Worm (Caenorhabditis elegans) whole organism, L3 larva: ENCODE measurements around the gene F10A3.12.

ENCODE experiments used
- ZK546.5 ChIP-seq: sonication (generic microtip); optimal IDR thresholded peaks from 2 replicates; lab custom pipeline; 2017; ENCODE audit warnings: missing biosample characterization, missing genetic modification characterization
- aly-2 ChIP-seq: fragments of 150-350 bp; optimal IDR thresholded peaks from 2 replicates; lab custom pipeline; 2014; ENCODE audit warnings: missing biosample characterization, missing genetic modification characterization
- ceh-16 ChIP-seq: sonication (generic microtip); optimal IDR thresholded peaks from 2 replicates; lab custom pipeline; 2017; ENCODE audit warnings: missing biosample characterization, missing genetic modification characterization
- ceh-28 ChIP-seq: fragments of 150-350 bp; optimal IDR thresholded peaks from 2 replicates; lab custom pipeline; 2014; ENCODE audit warnings: missing biosample characterization, missing genetic modification reagents, missing genetic modification characterization
- ceh-9 ChIP-seq: sonication (generic microtip); optimal IDR thresholded peaks from 2 replicates; lab custom pipeline; 2018; ENCODE audit warnings: missing biosample characterization, missing genetic modification characterization
- daf-12 ChIP-seq: fragments of 150-350 bp; optimal IDR thresholded peaks from 2 replicates; lab custom pipeline; 2014; ENCODE audit warnings: missing biosample characterization, missing genetic modification reagents, missing genetic modification characterization
- elt-1 ChIP-seq: fragments of 150-350 bp; optimal IDR thresholded peaks from 2 replicates; lab custom pipeline; 2014; ENCODE audit warnings: missing biosample characterization, missing genetic modification characterization
- elt-3 ChIP-seq, 3 experiments: fragments of 150-350 bp in 1 of 3; sonication (generic microtip) in 2 of 3; optimal IDR thresholded peaks; 2 replicates in 2 of 3; 4 replicates in 1 of 3; lab custom pipeline; 2014 to 2017; ENCODE audit warnings: missing biosample characterization in 3 of 3, missing genetic modification characterization in 3 of 3
- eor-1 ChIP-seq, 2 experiments: fragments of 150-350 bp; optimal IDR thresholded peaks; 2 replicates each; lab custom pipeline; 2014 to 2018; ENCODE audit warnings: missing biosample characterization in 2 of 2, missing genetic modification characterization in 2 of 2
- fos-1 ChIP-seq: fragments of 150-350 bp; optimal IDR thresholded peaks from 2 replicates; lab custom pipeline; 2014; ENCODE audit warnings: missing biosample characterization, missing genetic modification characterization
- hmg-11 ChIP-seq: sonication (generic microtip); optimal IDR thresholded peaks from 2 replicates; lab custom pipeline; 2016; ENCODE audit warnings: missing genetic modification characterization, missing compliant biosample characterization
- jun-1 ChIP-seq: fragments of 150-350 bp; optimal IDR thresholded peaks from 2 replicates; lab custom pipeline; 2014; ENCODE audit warnings: missing biosample characterization, missing genetic modification reagents, missing genetic modification characterization
- lin-15B ChIP-seq: fragments of 150-350 bp; optimal IDR thresholded peaks from 2 replicates; lab custom pipeline; 2014; ENCODE audit warnings: missing biosample characterization, missing genetic modification characterization
- lin-39 ChIP-seq: fragments of 150-350 bp; optimal IDR thresholded peaks from 2 replicates; lab custom pipeline; 2018; ENCODE audit warnings: missing biosample characterization, missing genetic modification reagents, missing genetic modification characterization
- mdl-1 ChIP-seq: fragments of 150-350 bp; optimal IDR thresholded peaks from 2 replicates; lab custom pipeline; 2014; ENCODE audit warnings: missing biosample characterization, missing genetic modification characterization
- mml-1 ChIP-seq: fragments of 150-350 bp; sonication (generic microtip); optimal IDR thresholded peaks from 3 replicates; lab custom pipeline; 2014; ENCODE audit warnings: missing biosample characterization, missing genetic modification characterization
- nfya-1 ChIP-seq: sonication (generic microtip); optimal IDR thresholded peaks from 2 replicates; lab custom pipeline; 2017; ENCODE audit warnings: missing genetic modification characterization, mild to moderate bottlenecking, missing compliant biosample characterization, antibody characterized with exemption, moderate library complexity; ENCODE audit not compliant: insufficient read depth
- nhr-11 ChIP-seq: fragments of 150-350 bp; optimal IDR thresholded peaks from 2 replicates; lab custom pipeline; 2014; ENCODE audit warnings: missing biosample characterization, missing genetic modification characterization
- nhr-12 ChIP-seq: fragments of 150-350 bp; optimal IDR thresholded peaks from 2 replicates; lab custom pipeline; 2014; ENCODE audit warnings: missing biosample characterization, missing genetic modification characterization
- nhr-23 ChIP-seq: fragments of 150-350 bp; optimal IDR thresholded peaks from 2 replicates; lab custom pipeline; 2014; ENCODE audit warnings: missing biosample characterization, missing genetic modification reagents, missing genetic modification characterization
- nhr-25 ChIP-seq: sonication (generic microtip); optimal IDR thresholded peaks from 2 replicates; lab custom pipeline; 2017; ENCODE audit warnings: missing biosample characterization, missing genetic modification characterization
- nhr-67 ChIP-seq: fragments of 150-350 bp; optimal IDR thresholded peaks from 2 replicates; lab custom pipeline; 2014; ENCODE audit warnings: missing biosample characterization, missing genetic modification characterization
- nhr-77 ChIP-seq: fragments of 150-350 bp; optimal IDR thresholded peaks from 2 replicates; lab custom pipeline; 2014; ENCODE audit warnings: missing biosample characterization, missing genetic modification characterization
- pha-4 ChIP-seq: fragments of 150-350 bp; optimal IDR thresholded peaks from 2 replicates; lab custom pipeline; 2014; ENCODE audit warnings: missing biosample characterization, missing genetic modification reagents, missing genetic modification characterization
- pqm-1 ChIP-seq: fragments of 150-350 bp; optimal IDR thresholded peaks from 2 replicates; lab custom pipeline; 2017; ENCODE audit warnings: missing biosample characterization, missing genetic modification characterization, inconsistent platforms
- skn-1 ChIP-seq: fragments of 150-350 bp; optimal IDR thresholded peaks from 2 replicates; lab custom pipeline; 2014; ENCODE audit warnings: missing biosample characterization, missing genetic modification characterization
- snpc-4 ChIP-seq: fragments of 150-350 bp; optimal IDR thresholded peaks from 2 replicates; lab custom pipeline; 2014; ENCODE audit warnings: missing biosample characterization, missing genetic modification characterization
- tbx-2 ChIP-seq: sonication (generic microtip); optimal IDR thresholded peaks from 2 replicates; lab custom pipeline; 2016; ENCODE audit warnings: mild to moderate bottlenecking, missing genetic modification characterization, missing compliant biosample characterization
- unc-39 ChIP-seq: sonication (generic microtip); optimal IDR thresholded peaks from 4 replicates; lab custom pipeline; 2017; ENCODE audit warnings: missing biosample characterization, missing genetic modification characterization
- zag-1 ChIP-seq: fragments of 150-350 bp; optimal IDR thresholded peaks from 2 replicates; lab custom pipeline; 2014; ENCODE audit warnings: missing biosample characterization, missing genetic modification characterization
- ztf-11 ChIP-seq: fragments of 150-350 bp; optimal IDR thresholded peaks from 2 replicates; lab custom pipeline; 2014; ENCODE audit warnings: missing biosample characterization, missing genetic modification characterization
- ztf-4 ChIP-seq: fragments of 150-350 bp; optimal IDR thresholded peaks from 2 replicates; lab custom pipeline; 2014; ENCODE audit warnings: missing biosample characterization, missing genetic modification characterization

Gene F10A3.12

DNA sequence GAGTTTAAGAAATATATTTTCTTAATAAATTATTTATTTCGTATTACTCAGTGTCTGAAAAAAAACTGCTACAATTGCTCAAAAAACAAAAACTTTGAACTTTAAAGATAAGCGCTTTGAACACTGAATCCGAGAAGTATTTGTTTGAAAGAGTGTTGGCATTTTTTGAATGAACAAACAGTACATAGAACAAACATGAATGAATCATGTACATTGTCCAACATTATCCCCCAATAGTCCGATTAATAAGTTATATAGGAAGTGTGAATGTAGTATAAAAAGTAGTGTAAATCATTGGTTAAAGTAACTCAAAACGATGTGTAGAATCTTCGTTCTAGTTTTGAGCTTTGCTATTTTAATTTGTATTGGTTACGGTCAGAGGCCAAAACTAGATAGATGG lies 37.9 kb downstream of the F10A3.12 start, which contains the start of gene F11A5.17:
Gene F11A5.17 (plus strand): TSS at position 301 of the 400 bp plus-strand sequence.
- TF ChIP-seq jun-1 (tag; lab: Kevin White, UChicago) (no peak), nhr-67 (tag; lab: Kevin White, UChicago) (no peak)
- TF ChIP-seq, all 47 proteins: peak for 0

DNA sequence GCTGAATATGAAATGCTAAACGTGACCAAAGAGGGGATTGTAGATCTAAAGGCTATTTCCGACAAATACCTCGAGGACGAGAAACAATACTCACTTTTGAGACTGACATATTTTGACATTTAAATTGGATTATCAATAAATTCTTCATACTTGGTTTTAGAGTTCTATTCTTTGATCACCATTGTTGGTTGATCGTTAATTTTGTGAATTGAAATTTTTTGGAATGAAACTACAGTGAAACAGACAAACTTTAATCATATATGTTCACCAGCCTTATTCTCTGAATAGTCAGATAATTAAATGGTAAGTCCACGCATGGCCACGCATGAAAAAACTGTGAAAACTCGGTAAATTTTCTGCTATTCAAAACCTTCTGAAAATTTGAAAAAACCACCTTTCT lies 38.8 kb downstream of the F10A3.12 start, which contains the start of gene F11A5.18:
Gene F11A5.18 (plus strand): TSS at position 301 of the 400 bp plus-strand sequence.
- TF ChIP-seq pqm-1 (tag; lab: Kevin White, UChicago) (no peak), lin-15B (tag; lab: Kevin White, UChicago) (no peak), mml-1 (tag; lab: Kevin White, UChicago) (no peak), hmg-11 (tag; lab: Kevin White, UChicago) (no peak)

DNA sequence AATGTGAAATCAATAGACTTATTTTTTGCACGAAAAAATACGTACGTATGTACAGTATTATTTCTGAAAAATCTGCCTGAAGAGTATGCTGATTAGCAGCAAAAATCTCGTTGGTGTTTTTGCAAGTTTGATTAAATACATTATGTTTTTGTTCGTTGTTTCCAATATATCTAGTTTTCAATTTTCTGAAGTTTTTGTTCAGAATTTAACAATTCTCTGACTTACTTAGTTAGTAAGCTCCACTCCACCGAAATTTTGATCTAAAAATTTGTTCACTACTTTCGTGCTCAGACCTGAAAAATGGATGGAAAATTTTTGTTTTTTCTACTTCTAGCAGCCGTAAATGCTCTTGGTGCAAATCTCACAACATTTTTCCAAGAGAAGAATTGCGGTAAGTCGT lies 41.1 kb downstream of the F10A3.12 start, which contains the start of gene irld-26:
Gene irld-26 (plus strand): TSS at position 301 of the 400 bp plus-strand sequence.
- TF ChIP-seq daf-12 (tag; lab: Kevin White, UChicago) (no peak), lin-15B (tag; lab: Kevin White, UChicago) (no peak), pqm-1 (tag; lab: Kevin White, UChicago) (no peak), ztf-11 (tag; lab: Kevin White, UChicago) (no peak), nhr-12 (tag; lab: Kevin White, UChicago) (no peak), nhr-25 (tag; lab: Kevin White, UChicago) (no peak), ceh-28 (tag; lab: Kevin White, UChicago) (no peak), eor-1 (tag; optimal IDR thresholded peaks at IDR 0.05; lab: Kevin White, UChicago) (no peak), hmg-11 (tag; lab: Kevin White, UChicago) (no peak), lin-39 (tag; lab: Kevin White, UChicago) (no peak), unc-39 (no peak), nhr-77 (tag; lab: Kevin White, UChicago) (no peak), pha-4 (no peak), ztf-4 (tag; lab: Kevin White, UChicago) (no peak), ceh-9 (tag; lab: Kevin White, UChicago) (no peak), snpc-4 (tag; lab: Kevin White, UChicago) (no peak), aly-2 (tag; lab: Kevin White, UChicago) (no peak), elt-1 (tag; lab: Kevin White, UChicago) (no peak)

DNA sequence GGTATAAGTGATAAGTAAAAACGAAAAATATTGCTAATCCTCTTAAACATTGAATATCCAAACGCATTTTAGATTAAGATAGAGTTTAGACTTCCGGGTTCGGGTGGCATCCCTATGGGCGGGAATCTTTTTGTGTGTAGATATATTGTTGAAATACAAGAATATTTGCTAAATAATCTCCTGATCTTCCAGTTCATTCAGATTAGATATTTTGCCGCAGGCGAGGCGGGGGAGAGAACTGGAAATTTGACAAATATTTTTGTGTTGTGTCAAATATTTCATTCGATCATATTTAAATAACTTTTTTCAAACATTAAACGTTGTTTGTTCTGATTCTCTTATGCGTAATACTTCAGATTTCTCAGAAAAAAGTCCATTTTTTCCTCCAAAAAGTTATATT lies 46.0 kb downstream of the F10A3.12 start, which contains the start of gene oac-15:
Gene oac-15 (minus strand): TSS at position 101 of the 400 bp plus-strand sequence.
- no peak for TF ChIP-seq eor-1 (tag; optimal IDR thresholded peaks at IDR 0.05; lab: Kevin White, UChicago)
- no peak for TF ChIP-seq aly-2 (tag; lab: Kevin White, UChicago)
- no peak for TF ChIP-seq mdl-1 (tag; lab: Kevin White, UChicago)
- no peak for TF ChIP-seq nfya-1 (tag; lab: Kevin White, UChicago)
- no peak for TF ChIP-seq nhr-11 (tag; lab: Kevin White, UChicago)

DNA sequence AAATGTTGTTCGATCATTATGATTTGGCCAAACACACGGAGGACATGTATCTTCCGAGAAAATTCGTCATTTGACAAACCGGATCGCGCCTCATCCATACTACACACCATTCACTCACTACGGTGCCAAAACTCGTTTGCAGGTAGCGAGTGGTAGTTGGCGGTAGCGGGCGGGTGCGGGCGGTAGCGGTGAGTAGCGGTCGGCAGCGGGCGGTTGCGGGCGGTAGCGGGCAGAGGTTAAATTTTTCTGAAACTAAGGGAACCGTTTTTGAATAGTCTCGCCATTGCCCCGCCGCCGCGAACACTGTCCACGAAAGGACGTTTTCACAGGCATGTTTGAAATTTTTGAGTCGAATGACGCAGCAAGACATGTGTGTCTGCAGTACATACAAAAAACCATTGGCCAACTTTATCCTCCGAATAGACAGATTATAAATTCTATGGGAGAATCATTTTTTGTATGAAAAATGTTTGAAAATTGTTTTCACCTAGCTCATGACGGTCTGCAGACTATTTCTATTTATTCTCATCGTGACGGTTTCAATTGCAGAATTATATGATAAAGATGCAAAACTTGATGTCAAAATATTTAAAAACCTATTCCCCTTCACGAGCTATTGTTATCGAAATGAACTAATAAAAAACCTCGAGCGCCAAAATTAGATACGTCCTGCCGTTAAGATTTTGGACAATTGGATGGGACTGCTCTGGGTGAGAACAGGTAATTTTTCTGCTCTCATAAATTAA lies 46.6 kb downstream of the F10A3.12 start, which contains the start of gene F11A5.16:
Gene F11A5.16 (plus strand): TSS at position 696 of the 746 bp plus-strand sequence.
- no peak for TF ChIP-seq daf-12 (tag; lab: Kevin White, UChicago)
- no peak for TF ChIP-seq mdl-1 (tag; lab: Kevin White, UChicago)
- no peak for TF ChIP-seq skn-1 (tag; lab: Kevin White, UChicago)
- no peak for TF ChIP-seq ztf-4 (tag; lab: Kevin White, UChicago)
- TF ChIP-seq nhr-23 (tag; lab: Kevin White, UChicago), result no peak
- no peak for TF ChIP-seq eor-1 (tag; optimal IDR thresholded peaks at IDR 0.05; lab: Kevin White, UChicago)
- no peak for TF ChIP-seq elt-3 (tag; optimal IDR thresholded peaks at IDR 0.05; lab: Kevin White, UChicago)
- no peak for TF ChIP-seq ceh-28 (tag; lab: Kevin White, UChicago)
- TF ChIP-seq zag-1 (tag; lab: Kevin White, UChicago), result no peak
- no peak for TF ChIP-seq fos-1 (tag; lab: Kevin White, UChicago)
- TF ChIP-seq tbx-2 (tag; lab: Kevin White, UChicago), result no peak
- TF ChIP-seq nhr-25 (tag; lab: Kevin White, UChicago), result no peak
- no peak for TF ChIP-seq ZK546.5 (tag; lab: Kevin White, UChicago)
- no peak for TF ChIP-seq hmg-11 (tag; lab: Kevin White, UChicago)
- TF ChIP-seq unc-39, result no peak
- no peak for TF ChIP-seq pha-4
- no peak for TF ChIP-seq nhr-11 (tag; lab: Kevin White, UChicago)
- TF ChIP-seq pqm-1 (tag; lab: Kevin White, UChicago), result no peak
- TF ChIP-seq elt-1 (tag; lab: Kevin White, UChicago), result no peak
- TF ChIP-seq ceh-16, result no peak
- TF ChIP-seq, all 47 proteins: peak for 0
